Worm (Caenorhabditis elegans) whole organism, L2 larva: ENCODE data around the gene C36E8.6.
A peak's percentile ranks its signal among the peaks of the same experiment; 100 is the strongest.

Source experiments
- C34F6.9 ChIP-seq: fragments of 150-350 bp; optimal IDR thresholded peaks from 2 replicates; lab custom pipeline; 2014; ENCODE audit warnings: missing biosample characterization, missing genetic modification characterization
- F13H6.1 ChIP-seq: sonication (generic microtip); optimal IDR thresholded peaks from 2 replicates; lab custom pipeline; 2016; ENCODE audit warnings: missing genetic modification characterization, missing compliant biosample characterization
- R02D3.7 ChIP-seq: fragments of 150-350 bp; optimal IDR thresholded peaks from 2 replicates; lab custom pipeline; 2014; ENCODE audit warnings: missing biosample characterization, missing genetic modification characterization
- Y55F3AM.14 ChIP-seq: fragments of 200-800 bp; sonication (Bioruptor generic); optimal IDR thresholded peaks from 2 replicates; lab custom pipeline; 2018; ENCODE audit warnings: mild to moderate bottlenecking, missing genetic modification characterization, missing compliant biosample characterization
- alr-1 ChIP-seq: fragments of 150-350 bp; optimal IDR thresholded peaks from 2 replicates; lab custom pipeline; 2014; ENCODE audit warnings: missing biosample characterization, missing genetic modification characterization
- aly-2 ChIP-seq: fragments of 150-350 bp; optimal IDR thresholded peaks from 2 replicates; lab custom pipeline; 2014; ENCODE audit warnings: missing biosample characterization, missing genetic modification characterization
- ama-1 ChIP-seq: fragments of 150-350 bp; optimal IDR thresholded peaks from 2 replicates; lab custom pipeline; 2018; ENCODE audit warnings: inconsistent platforms
- blmp-1 ChIP-seq: sonication (generic microtip); optimal IDR thresholded peaks from 2 replicates; lab custom pipeline; 2017; ENCODE audit warnings: missing genetic modification characterization, mild to moderate bottlenecking, missing compliant biosample characterization, antibody characterized with exemption, moderate library complexity; ENCODE audit not compliant: insufficient read depth
- ceh-16 ChIP-seq: fragments of 150-350 bp; optimal IDR thresholded peaks from 2 replicates; lab custom pipeline; 2014; ENCODE audit warnings: missing biosample characterization, missing genetic modification characterization
- ceh-82 ChIP-seq: fragments of 150-350 bp; optimal IDR thresholded peaks from 2 replicates; lab custom pipeline; 2014; ENCODE audit warnings: missing biosample characterization, missing genetic modification characterization
- crh-2 ChIP-seq: sonication (generic microtip); optimal IDR thresholded peaks from 2 replicates; lab custom pipeline; 2017; ENCODE audit warnings: missing biosample characterization, missing genetic modification characterization
- elt-1 ChIP-seq: fragments of 150-350 bp; optimal IDR thresholded peaks from 2 replicates; lab custom pipeline; 2014; ENCODE audit warnings: missing biosample characterization, missing genetic modification characterization
- elt-3 ChIP-seq: sonication (generic microtip); optimal IDR thresholded peaks from 2 replicates; lab custom pipeline; 2017; ENCODE audit warnings: missing biosample characterization, missing genetic modification characterization
- fos-1 ChIP-seq: fragments of 150-350 bp; optimal IDR thresholded peaks from 2 replicates; lab custom pipeline; 2014; ENCODE audit warnings: missing biosample characterization, missing genetic modification characterization
- gmeb-1 ChIP-seq: fragments of 150-350 bp; optimal IDR thresholded peaks from 2 replicates; lab custom pipeline; 2014; ENCODE audit warnings: missing biosample characterization, missing genetic modification characterization
- lin-39 ChIP-seq: fragments of 150-350 bp; optimal IDR thresholded peaks from 2 replicates; lab custom pipeline; 2014; ENCODE audit warnings: missing biosample characterization, missing genetic modification reagents, missing genetic modification characterization
- lsy-2 ChIP-seq, 2 experiments: fragments of 150-350 bp in 1 of 2; sonication (generic microtip) in 1 of 2; optimal IDR thresholded peaks; 2 replicates each; lab custom pipeline; 2014 to 2017; ENCODE audit warnings: missing biosample characterization in 2 of 2, missing genetic modification characterization in 2 of 2
- mab-5 ChIP-seq: fragments of 150-350 bp; optimal IDR thresholded peaks from 2 replicates; lab custom pipeline; 2014; ENCODE audit warnings: missing biosample characterization, missing genetic modification characterization
- mbf-1 ChIP-seq: sonication (generic microtip); optimal IDR thresholded peaks from 2 replicates; lab custom pipeline; 2017; ENCODE audit warnings: missing biosample characterization, missing genetic modification characterization
- mdl-1 ChIP-seq, 2 experiments: fragments of 150-350 bp in 1 of 2; sonication (generic microtip) in 1 of 2; optimal IDR thresholded peaks; 2 replicates each; lab custom pipeline; 2017; ENCODE audit warnings: missing biosample characterization in 2 of 2, missing genetic modification characterization in 2 of 2
- nhr-129 ChIP-seq: fragments of 150-350 bp; optimal IDR thresholded peaks from 2 replicates; lab custom pipeline; 2014; ENCODE audit warnings: missing biosample characterization, missing genetic modification characterization
- nhr-21 ChIP-seq: fragments of 150-350 bp; optimal IDR thresholded peaks from 2 replicates; lab custom pipeline; 2014; ENCODE audit warnings: missing biosample characterization, missing genetic modification characterization
- nhr-23 ChIP-seq: fragments of 150-350 bp; optimal IDR thresholded peaks from 2 replicates; lab custom pipeline; 2014; ENCODE audit warnings: missing biosample characterization, missing genetic modification reagents, missing genetic modification characterization
- nhr-25 ChIP-seq: fragments of 150-350 bp; sonication (generic microtip); optimal IDR thresholded peaks from 3 replicates; lab custom pipeline; 2014; ENCODE audit warnings: missing biosample characterization, missing genetic modification characterization
- nhr-6 ChIP-seq: fragments of 150-350 bp; optimal IDR thresholded peaks from 2 replicates; lab custom pipeline; 2014; ENCODE audit warnings: missing biosample characterization, missing genetic modification characterization
- nhr-77 ChIP-seq: fragments of 150-350 bp; optimal IDR thresholded peaks from 2 replicates; lab custom pipeline; 2014; ENCODE audit warnings: missing biosample characterization, missing genetic modification characterization
- peb-1 ChIP-seq: fragments of 150-350 bp; optimal IDR thresholded peaks from 2 replicates; lab custom pipeline; 2014; ENCODE audit warnings: missing biosample characterization, missing genetic modification characterization
- sem-4 ChIP-seq: fragments of 150-350 bp; optimal IDR thresholded peaks from 2 replicates; lab custom pipeline; 2014; ENCODE audit warnings: missing biosample characterization, missing genetic modification reagents, missing genetic modification characterization
- skn-1 ChIP-seq: sonication (generic microtip); optimal IDR thresholded peaks from 2 replicates; lab custom pipeline; 2017; ENCODE audit warnings: missing biosample characterization, missing genetic modification characterization
- sma-3 ChIP-seq: sonication (generic microtip); optimal IDR thresholded peaks from 2 replicates; lab custom pipeline; 2016; ENCODE audit warnings: missing genetic modification reagents, missing genetic modification characterization, missing compliant biosample characterization
- sma-9 ChIP-seq, 2 experiments: fragments of 150-350 bp in 1 of 2; sonication (generic microtip) in 1 of 2; optimal IDR thresholded peaks; 2 replicates each; lab custom pipeline; 2014 to 2016; ENCODE audit warnings: missing genetic modification characterization in 2 of 2, mild to moderate bottlenecking in 1 of 2, missing biosample characterization in 1 of 2, missing compliant biosample characterization in 1 of 2, missing genetic modification reagents in 1 of 2, moderate library complexity in 1 of 2
- unc-55 ChIP-seq: fragments of 150-350 bp; sonication (generic microtip); optimal IDR thresholded peaks from 3 replicates; lab custom pipeline; 2014; ENCODE audit warnings: missing biosample characterization, missing genetic modification reagents, missing genetic modification characterization
- zag-1 ChIP-seq: fragments of 150-350 bp; optimal IDR thresholded peaks from 2 replicates; lab custom pipeline; 2014; ENCODE audit warnings: missing biosample characterization, missing genetic modification characterization
- ztf-1 ChIP-seq: fragments of 200-800 bp; sonication (Bioruptor generic); conservative IDR thresholded peaks from 2 replicates; pipeline ENCODE4 v1.3.6; 2022; ENCODE audit warnings: missing genetic modification characterization, missing compliant biosample characterization
- ztf-11 ChIP-seq: sonication (generic microtip); optimal IDR thresholded peaks from 2 replicates; lab custom pipeline; 2017; ENCODE audit warnings: missing biosample characterization, missing genetic modification characterization
- ztf-4 ChIP-seq: fragments of 150-350 bp; optimal IDR thresholded peaks from 2 replicates; lab custom pipeline; 2014; ENCODE audit warnings: missing biosample characterization, missing genetic modification characterization

C36E8.6 gene

DNA sequence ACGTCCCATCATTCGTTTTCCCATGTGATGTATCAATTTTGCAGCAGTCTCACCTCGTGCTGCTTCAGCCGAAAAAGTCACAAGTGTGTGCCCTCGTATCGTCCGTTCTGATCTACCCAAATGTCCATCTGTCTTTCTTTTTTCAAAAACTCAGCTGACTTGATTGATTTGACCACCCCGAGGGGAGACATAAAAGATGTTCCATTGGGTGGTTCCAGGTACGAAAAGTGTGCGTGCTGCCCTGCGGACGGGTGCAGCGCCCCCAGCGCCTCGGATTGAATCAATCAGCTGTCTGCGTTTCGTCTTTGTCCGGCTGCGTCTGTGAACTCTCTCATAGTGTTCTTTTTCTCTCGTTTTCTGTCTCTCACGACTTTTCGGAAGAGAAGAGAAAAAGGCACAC, 34.6 kb upstream of the C36E8.6 start (continued):
- TF ChIP-seq zag-1, result no peak

DNA sequence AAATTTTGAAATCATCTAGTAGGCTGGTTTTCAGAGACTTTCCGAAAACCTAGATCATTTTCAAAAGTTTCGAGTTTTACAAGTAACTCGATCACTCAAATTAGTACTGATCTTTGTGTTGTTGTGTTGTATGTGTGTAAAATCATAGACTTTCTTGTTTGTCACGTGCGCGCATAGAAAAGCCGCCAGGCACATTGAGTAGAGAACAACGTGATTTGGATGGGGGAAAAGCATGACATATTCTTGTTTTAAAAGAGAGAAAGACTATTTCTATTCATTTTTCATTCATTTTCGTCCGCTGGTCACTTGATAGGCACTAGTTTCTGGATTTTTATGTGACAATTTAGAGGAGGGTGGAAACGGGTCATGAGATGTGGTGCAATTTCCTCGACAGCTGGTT, 33.6 kb upstream of the C36E8.6 start:
- TF ChIP-seq elt-1 (no peak), nhr-129 (tag; lab: Kevin White, UChicago) (peak; percentile 81), lsy-2 (tag; optimal IDR thresholded peaks at IDR 0.05; lab: Kevin White, UChicago) (peak in 1 of 2 experiments; percentile 76), sma-9 (GFP tag; optimal IDR thresholded peaks at IDR 0.05; lab: Kevin White, UChicago) (peak; percentile 78), sma-9 (tag; optimal IDR thresholded peaks at IDR 0.05; lab: Kevin White, UChicago) (no peak), nhr-25 (tag; lab: Kevin White, UChicago) (peak; percentile 46), unc-55 (GFP tag; lab: Kevin White, UChicago) (peak; percentile 27), nhr-23 (tag; lab: Kevin White, UChicago) (no peak), ceh-82 (no peak), lin-39 (no peak), ztf-1 (GFP tag; lab: Robert Waterston, UW) (no peak), gmeb-1 (tag; lab: Kevin White, UChicago) (no peak), mdl-1 (tag; optimal IDR thresholded peaks at IDR 0.05; lab: Kevin White, UChicago) (peak; percentile 66 to 69), C34F6.9 (tag; lab: Kevin White, UChicago) (peak; percentile 61), nhr-6 (tag; lab: Kevin White, UChicago) (no peak), mab-5 (tag; lab: Kevin White, UChicago) (peak; percentile 7), sem-4 (peak; percentile 60), nhr-21 (peak; percentile 33), blmp-1 (tag; lab: Kevin White, UChicago) (peak; percentile 3), sma-3 (GFP tag; lab: Kevin White, UChicago) (no peak)

DNA sequence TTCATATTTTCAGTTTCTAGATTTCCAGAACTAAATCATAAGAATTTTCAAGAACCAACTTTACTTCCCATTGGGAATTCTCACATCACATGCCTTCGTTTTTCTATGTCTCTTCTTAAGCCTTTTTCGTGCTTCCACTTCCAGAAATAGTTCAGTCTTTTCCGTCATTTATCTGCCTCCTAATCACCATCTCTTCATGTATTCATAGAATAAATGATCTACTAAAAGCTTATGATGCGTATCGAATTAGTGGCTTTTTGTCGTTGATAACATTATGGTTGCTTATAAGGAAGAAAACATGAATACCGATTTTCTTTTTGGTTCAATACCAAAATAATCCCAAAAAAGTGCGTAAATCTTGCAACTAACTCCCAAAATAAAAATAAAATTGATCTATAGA, 33.0 kb upstream of the C36E8.6 start:
- TF ChIP-seq elt-3 (tag; lab: Kevin White, UChicago) (no peak), mbf-1 (tag; lab: Kevin White, UChicago) (no peak), F13H6.1 (no peak), lin-39 (no peak), zag-1 (no peak), ztf-4 (peak; percentile 20), ztf-1 (GFP tag; lab: Robert Waterston, UW) (no peak), unc-55 (GFP tag; lab: Kevin White, UChicago) (peak; percentile 71), mdl-1 (tag; optimal IDR thresholded peaks at IDR 0.05; lab: Kevin White, UChicago) (no peak), aly-2 (tag; lab: Kevin White, UChicago) (no peak), nhr-77 (tag; lab: Kevin White, UChicago) (no peak), ceh-82 (no peak), R02D3.7 (tag; lab: Kevin White, UChicago) (no peak)

DNA sequence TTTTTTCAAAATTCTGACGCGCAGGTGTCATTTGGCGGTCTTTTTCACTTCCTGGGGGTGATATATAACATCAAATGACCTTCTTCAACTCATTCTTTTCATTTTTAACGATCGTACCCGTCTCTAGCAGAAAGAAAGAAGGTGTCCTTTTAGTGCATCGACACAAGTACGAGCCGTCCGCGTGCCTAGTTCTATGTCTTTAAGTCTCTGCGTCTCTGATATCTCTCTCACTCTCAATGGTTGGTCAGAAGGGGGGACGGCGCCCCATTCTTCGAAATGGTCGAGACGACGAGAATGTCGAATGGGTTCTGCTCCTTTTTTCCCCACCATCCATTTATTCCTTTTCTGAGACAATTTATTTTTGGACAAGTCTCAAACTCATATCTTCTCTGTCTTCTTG, 32.2 kb upstream of the C36E8.6 start:
- TF ChIP-seq nhr-25 (tag; lab: Kevin White, UChicago) (peak; percentile 15), crh-2 (tag; lab: Kevin White, UChicago) (peak; percentile 25), unc-55 (GFP tag; lab: Kevin White, UChicago) (peak; percentile 35), fos-1 (tag; lab: Kevin White, UChicago) (peak; percentile 16), blmp-1 (tag; lab: Kevin White, UChicago) (peak; percentile 36), lsy-2 (tag; optimal IDR thresholded peaks at IDR 0.05; lab: Kevin White, UChicago) (peak in 1 of 2 experiments; percentile 64), ztf-4 (peak; percentile 15), C34F6.9 (tag; lab: Kevin White, UChicago) (peak; percentile 49), nhr-21 (peak; percentile 42), mdl-1 (tag; optimal IDR thresholded peaks at IDR 0.05; lab: Kevin White, UChicago) (peak; percentile 48 to 56), ceh-16 (no peak), nhr-129 (tag; lab: Kevin White, UChicago) (peak; percentile 61), mab-5 (tag; lab: Kevin White, UChicago) (peak; percentile 9), zag-1 (no peak), sma-3 (GFP tag; lab: Kevin White, UChicago) (no peak), ama-1 (lab: Kevin White, UChicago) (no peak), peb-1 (no peak), sma-9 (GFP tag; optimal IDR thresholded peaks at IDR 0.05; lab: Kevin White, UChicago) (peak; percentile 75), sma-9 (tag; optimal IDR thresholded peaks at IDR 0.05; lab: Kevin White, UChicago) (no peak), mbf-1 (tag; lab: Kevin White, UChicago) (no peak), nhr-6 (tag; lab: Kevin White, UChicago) (peak; percentile 21), gmeb-1 (tag; lab: Kevin White, UChicago) (no peak), F13H6.1 (peak; percentile 17)

DNA sequence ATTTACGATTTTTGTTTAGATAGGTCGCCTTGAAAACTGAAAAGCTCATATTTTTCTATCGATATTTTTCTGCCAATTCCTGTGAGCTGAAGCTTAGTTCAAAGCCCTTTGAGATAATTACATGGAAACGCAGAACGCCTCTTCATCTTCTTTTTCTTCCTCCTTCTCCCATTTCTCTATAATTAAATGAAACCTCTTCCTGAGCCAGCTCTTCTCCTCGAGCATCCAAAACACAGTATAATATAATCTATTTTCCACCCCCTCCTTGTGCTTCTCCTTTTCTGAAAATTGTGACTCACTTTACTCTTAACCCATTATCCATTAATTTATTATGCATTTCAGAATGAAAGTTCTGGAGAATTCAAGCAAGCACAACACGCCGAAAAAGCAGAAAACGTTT, 31.6 kb upstream of the C36E8.6 start, which contains the start of gene F37A8.5:
Gene F37A8.5 (plus strand): TSS at position 332 of the 400 bp plus-strand sequence.
- no peak for TF ChIP-seq alr-1 (tag; lab: Kevin White, UChicago)
- TF ChIP-seq sma-3 (GFP tag; lab: Kevin White, UChicago), result no peak
- no peak for TF ChIP-seq skn-1 (tag; lab: Kevin White, UChicago)
- TF ChIP-seq Y55F3AM.14, result no peak
- no peak for TF ChIP-seq mdl-1 (tag; optimal IDR thresholded peaks at IDR 0.05; lab: Kevin White, UChicago)
- TF ChIP-seq nhr-21, result no peak
- TF ChIP-seq ztf-11 (tag; lab: Kevin White, UChicago), result no peak
- no peak for TF ChIP-seq R02D3.7 (tag; lab: Kevin White, UChicago)
- no peak for TF ChIP-seq ztf-4
- no peak for TF ChIP-seq elt-1
